Worm (Caenorhabditis elegans): ENCODE results near the gene math-13.

DNA sequence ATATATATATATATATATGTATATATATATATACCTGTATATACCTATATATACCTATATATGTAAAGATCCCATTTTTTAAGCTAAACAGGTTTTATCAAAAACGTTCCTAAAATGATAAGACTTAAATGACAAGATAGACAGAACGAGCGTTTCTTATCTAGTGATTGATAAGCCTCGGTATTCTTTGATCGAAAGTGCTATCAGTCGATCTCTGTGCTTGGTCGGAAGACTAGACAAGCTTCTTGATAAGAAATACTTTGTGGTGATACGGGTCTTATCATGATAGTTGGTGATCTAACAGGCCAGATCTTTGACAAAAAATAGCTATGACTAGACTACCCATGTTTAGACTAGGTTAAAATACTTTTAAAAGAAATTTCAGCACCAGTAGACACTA lies 24.0 kb upstream of the math-13 start:
- TF ChIP-seq him-1 (tag; optimal IDR thresholded peaks at IDR 0.05) (no peak), dao-5 (tag; optimal IDR thresholded peaks at IDR 0.05) (no peak)

Measured in whole organism, L4/young adult.